Worm (Caenorhabditis elegans) whole organism, late embryonic: Measurements from ENCODE around the gene ZK512.10.

Source experiments
- ceh-9 ChIP-seq: sonication (generic microtip); optimal IDR thresholded peaks from 2 replicates; lab custom pipeline; 2016; ENCODE audit warnings: mild to moderate bottlenecking, missing genetic modification characterization, inconsistent platforms, missing compliant biosample characterization
- fkh-10 ChIP-seq: fragments of 150-350 bp; optimal IDR thresholded peaks from 2 replicates; lab custom pipeline; 2014; ENCODE audit warnings: missing biosample characterization, missing genetic modification reagents, missing genetic modification characterization
- fkh-6 ChIP-seq: sonication (generic microtip); optimal IDR thresholded peaks from 2 replicates; lab custom pipeline; 2016; ENCODE audit warnings: missing genetic modification characterization, missing compliant biosample characterization
- mec-3 ChIP-seq: sonication (generic microtip); optimal IDR thresholded peaks from 2 replicates; lab custom pipeline; 2016; ENCODE audit warnings: borderline replicate concordance, missing genetic modification characterization, missing compliant biosample characterization
- npax-4 ChIP-seq: sonication (generic microtip); optimal IDR thresholded peaks from 2 replicates; lab custom pipeline; 2016; ENCODE audit warnings: missing genetic modification characterization, missing compliant biosample characterization
- pqm-1 ChIP-seq: sonication (generic microtip); optimal IDR thresholded peaks from 2 replicates; lab custom pipeline; 2016; ENCODE audit warnings: missing genetic modification characterization, missing compliant biosample characterization

DNA sequence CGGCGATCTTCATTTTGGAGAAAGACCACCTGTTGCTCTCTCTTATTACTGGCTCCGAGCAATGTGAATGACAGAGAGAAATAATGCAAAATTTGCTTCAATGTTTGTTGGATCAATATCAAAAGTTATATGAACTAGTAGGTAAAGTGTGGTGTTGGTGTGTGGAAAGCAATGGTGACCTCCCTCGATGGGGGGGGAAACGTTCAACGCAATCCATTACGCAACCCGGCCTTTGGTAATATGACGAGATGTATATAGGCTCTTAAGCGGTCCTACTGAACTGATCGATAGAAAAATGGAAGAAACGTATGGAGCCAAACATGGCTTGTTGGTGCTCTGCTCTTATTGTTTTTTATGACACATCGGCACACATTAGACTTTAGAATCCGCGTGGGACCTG, 21.0 kb upstream of the ZK512.10 start:
- TF ChIP-seq ceh-9 = no peak
- no peak for TF ChIP-seq npax-4 (tag; lab: Kevin White, UChicago)
- no peak for TF ChIP-seq fkh-10 (GFP tag; lab: Kevin White, UChicago)
- TF ChIP-seq pqm-1 (tag; lab: Kevin White, UChicago) = no peak
- TF ChIP-seq mec-3 (tag; lab: Kevin White, UChicago) = no peak
- TF ChIP-seq fkh-6 = no peak
